Worm (Caenorhabditis elegans) whole organism, young adult: Measurements from ENCODE around the gene Y69A2AR.28.

Source experiments
- B0019.2 ChIP-seq: fragments of 200-800 bp; sonication (Bioruptor generic); conservative IDR thresholded peaks from 2 replicates; pipeline ENCODE4 v1.3.6; 2022; ENCODE audit warnings: missing genetic modification reagents, missing genetic modification characterization, missing compliant biosample characterization
- B0261.1 ChIP-seq: sonication (generic microtip); optimal IDR thresholded peaks from 2 replicates; lab custom pipeline; 2016; ENCODE audit warnings: mild to moderate bottlenecking, missing genetic modification characterization, moderate library complexity, missing compliant biosample characterization
- B0336.3 ChIP-seq: fragments of 200-800 bp; sonication (Bioruptor generic); IDR thresholded peaks from 2 replicates; pipeline ENCODE4 v1.3.6; 2022; ENCODE audit warnings: missing genetic modification characterization, missing compliant biosample characterization
- C17E4.6 ChIP-seq: fragments of 200-800 bp; sonication (Bioruptor generic); IDR thresholded peaks from 2 replicates; pipeline ENCODE4 v1.3.6; 2022; ENCODE audit warnings: missing genetic modification reagents, missing genetic modification characterization, missing compliant biosample characterization
- F23B12.7 ChIP-seq: sonication (generic microtip); optimal IDR thresholded peaks from 2 replicates; lab custom pipeline; 2017; ENCODE audit warnings: missing genetic modification characterization, mild to moderate bottlenecking, missing compliant biosample characterization, antibody characterized with exemption, moderate library complexity; ENCODE audit not compliant: insufficient read depth
- F33H1.4 ChIP-seq: fragments of 200-800 bp; sonication (Bioruptor generic); IDR thresholded peaks from 2 replicates; pipeline ENCODE4 v1.3.6; 2022; ENCODE audit warnings: missing genetic modification reagents, missing genetic modification characterization, missing compliant biosample characterization
- F39B2.1 ChIP-seq: fragments of 200-800 bp; sonication (Bioruptor generic); IDR thresholded peaks from 2 replicates; pipeline ENCODE4 v1.3.6; 2022; ENCODE audit warnings: missing genetic modification reagents, missing genetic modification characterization, missing compliant biosample characterization
- F49E8.2 ChIP-seq: sonication (generic microtip); optimal IDR thresholded peaks from 3 replicates; lab custom pipeline; 2017; ENCODE audit warnings: missing genetic modification characterization, mild to moderate bottlenecking, missing compliant biosample characterization, antibody characterized with exemption, moderate library complexity; ENCODE audit not compliant: insufficient read depth
- F52B5.7 ChIP-seq: sonication (generic microtip); optimal IDR thresholded peaks from 2 replicates; lab custom pipeline; 2016; ENCODE audit warnings: mild to moderate bottlenecking, missing genetic modification characterization, missing compliant biosample characterization
- F55B11.4 ChIP-seq: sonication (generic microtip); optimal IDR thresholded peaks from 2 replicates; lab custom pipeline; 2016; ENCODE audit warnings: missing compliant biosample characterization, missing genetic modification characterization, borderline replicate concordance; ENCODE audit not compliant: insufficient read depth
- K11D2.4 ChIP-seq: fragments of 200-800 bp; sonication (Bioruptor generic); IDR thresholded peaks from 2 replicates; pipeline ENCODE4 v1.3.6; 2022; ENCODE audit warnings: missing genetic modification reagents, missing genetic modification characterization, missing compliant biosample characterization
- Y56A3A.18 ChIP-seq: fragments of 200-800 bp; sonication (Bioruptor generic); IDR thresholded peaks from 2 replicates; pipeline ENCODE4 v1.3.6; 2022; ENCODE audit warnings: missing genetic modification reagents, missing genetic modification characterization, missing compliant biosample characterization
- Y79H2A.3 ChIP-seq: fragments of 200-800 bp; sonication (Bioruptor generic); conservative IDR thresholded peaks from 2 replicates; pipeline ENCODE4 v1.3.6; 2022; ENCODE audit warnings: missing genetic modification reagents, missing genetic modification characterization, missing compliant biosample characterization
- Y95B8A.8 ChIP-seq: fragments of 200-800 bp; sonication (Bioruptor generic); IDR thresholded peaks from 2 replicates; pipeline ENCODE4 v1.3.6; 2022; ENCODE audit warnings: missing genetic modification reagents, missing genetic modification characterization, missing compliant biosample characterization
- ZK185.1 ChIP-seq: sonication (generic microtip); optimal IDR thresholded peaks from 2 replicates; lab custom pipeline; 2016; ENCODE audit warnings: mild to moderate bottlenecking, missing genetic modification characterization, missing compliant biosample characterization; ENCODE audit not compliant: poor library complexity, severe bottlenecking
- attf-6 ChIP-seq: fragments of 200-800 bp; sonication (Bioruptor generic); IDR thresholded peaks from 2 replicates; pipeline ENCODE4 v1.3.6; 2022; ENCODE audit warnings: missing genetic modification reagents, missing genetic modification characterization, missing compliant biosample characterization
- bed-2 ChIP-seq: fragments of 200-800 bp; sonication (Bioruptor generic); IDR thresholded peaks from 2 replicates; pipeline ENCODE4 v1.3.6; 2022; ENCODE audit warnings: missing genetic modification reagents, missing genetic modification characterization, missing compliant biosample characterization
- ceh-100 ChIP-seq: fragments of 200-800 bp; sonication (Bioruptor generic); IDR thresholded peaks from 2 replicates; pipeline ENCODE4 v1.3.6; 2022; ENCODE audit warnings: missing genetic modification reagents, missing genetic modification characterization, missing compliant biosample characterization
- ceh-40 ChIP-seq: fragments of 200-800 bp; sonication (Bioruptor generic); IDR thresholded peaks from 2 replicates; pipeline ENCODE4 v1.3.6; 2022; ENCODE audit warnings: missing genetic modification characterization, missing compliant biosample characterization
- ceh-58 ChIP-seq: fragments of 200-800 bp; sonication (Bioruptor generic); IDR thresholded peaks from 2 replicates; pipeline ENCODE4 v1.3.6; 2022; ENCODE audit warnings: missing genetic modification characterization, missing compliant biosample characterization
- chd-7 ChIP-seq: sonication (generic microtip); optimal IDR thresholded peaks from 2 replicates; lab custom pipeline; 2016; ENCODE audit warnings: mild to moderate bottlenecking, missing genetic modification characterization, moderate library complexity, missing compliant biosample characterization
- dpl-1 ChIP-seq: fragments of 150-350 bp; optimal IDR thresholded peaks from 2 replicates; lab custom pipeline; 2014; ENCODE audit warnings: missing biosample characterization, missing genetic modification reagents, missing genetic modification characterization
- egl-44 ChIP-seq: fragments of 200-800 bp; sonication (Bioruptor generic); IDR thresholded peaks from 2 replicates; pipeline ENCODE4 v1.3.6; 2022; ENCODE audit warnings: missing genetic modification reagents, missing genetic modification characterization, missing compliant biosample characterization
- ets-4 ChIP-seq: fragments of 200-800 bp; sonication (Bioruptor generic); optimal IDR thresholded peaks from 2 replicates; lab custom pipeline; 2018; ENCODE audit warnings: mild to moderate bottlenecking, missing genetic modification characterization, missing compliant biosample characterization
- gei-17 ChIP-seq: fragments of 200-800 bp; sonication (Bioruptor generic); optimal IDR thresholded peaks from 2 replicates; lab custom pipeline; 2018; ENCODE audit warnings: mild to moderate bottlenecking, missing genetic modification characterization, missing compliant biosample characterization
- him-1 ChIP-seq: sonication (generic microtip); optimal IDR thresholded peaks from 2 replicates; lab custom pipeline; 2016; ENCODE audit warnings: missing genotype, missing genetic modification reagents, missing genetic modification characterization, missing compliant biosample characterization
- hlh-12 ChIP-seq: sonication (generic microtip); optimal IDR thresholded peaks from 2 replicates; lab custom pipeline; 2016; ENCODE audit warnings: missing genetic modification characterization, missing compliant biosample characterization
- hmg-1.2 ChIP-seq: fragments of 200-800 bp; sonication (Bioruptor generic); IDR thresholded peaks from 2 replicates; pipeline ENCODE4 v1.3.6; 2022; ENCODE audit warnings: missing genetic modification reagents, missing genetic modification characterization, missing compliant biosample characterization
- hsf-1 ChIP-seq: fragments of 200-800 bp; sonication (Bioruptor generic); IDR thresholded peaks from 2 replicates; pipeline ENCODE4 v1.3.6; 2022; ENCODE audit warnings: missing genetic modification reagents, missing genetic modification characterization, missing compliant biosample characterization
- lin-40 ChIP-seq: sonication (generic microtip); optimal IDR thresholded peaks from 2 replicates; lab custom pipeline; 2016; ENCODE audit warnings: missing genetic modification characterization, mild to moderate bottlenecking, missing compliant biosample characterization, missing genotype, missing genetic modification reagents
- lin-54 ChIP-seq: fragments of 200-800 bp; sonication (Bioruptor generic); optimal IDR thresholded peaks from 2 replicates; lab custom pipeline; 2018; ENCODE audit warnings: mild to moderate bottlenecking, missing genetic modification characterization, missing compliant biosample characterization
- lsl-1 ChIP-seq: fragments of 200-800 bp; sonication (Bioruptor generic); optimal IDR thresholded peaks from 2 replicates; lab custom pipeline; 2018; ENCODE audit warnings: mild to moderate bottlenecking, missing genetic modification characterization, moderate library complexity, missing compliant biosample characterization
- lsy-27 ChIP-seq: sonication (generic microtip); optimal IDR thresholded peaks from 2 replicates; lab custom pipeline; 2017; ENCODE audit warnings: missing genetic modification characterization, mild to moderate bottlenecking, missing compliant biosample characterization, antibody characterized with exemption, missing genotype, borderline replicate concordance; ENCODE audit not compliant: insufficient read depth
- madf-10 ChIP-seq: sonication (generic microtip); optimal IDR thresholded peaks from 2 replicates; lab custom pipeline; 2016; ENCODE audit warnings: mild to moderate bottlenecking, missing genetic modification characterization, missing compliant biosample characterization
- madf-3 ChIP-seq: fragments of 200-800 bp; sonication (Bioruptor generic); IDR thresholded peaks from 2 replicates; pipeline ENCODE4 v1.3.6; 2022; ENCODE audit warnings: missing genetic modification reagents, missing genetic modification characterization, missing compliant biosample characterization
- madf-6 ChIP-seq: fragments of 200-800 bp; sonication (Bioruptor generic); IDR thresholded peaks from 2 replicates; pipeline ENCODE4 v1.3.6; 2022; ENCODE audit warnings: missing genetic modification reagents, missing genetic modification characterization, missing compliant biosample characterization
- mes-4 ChIP-seq: sonication (generic microtip); optimal IDR thresholded peaks from 2 replicates; lab custom pipeline; 2016; ENCODE audit warnings: missing genotype, missing genetic modification characterization, missing compliant biosample characterization
- nfya-1 ChIP-seq: sonication (generic microtip); optimal IDR thresholded peaks from 2 replicates; lab custom pipeline; 2017; ENCODE audit warnings: antibody characterized with exemption, missing compliant biosample characterization, missing genetic modification characterization, borderline replicate concordance; ENCODE audit not compliant: insufficient read depth
- rcor-1 ChIP-seq: fragments of 200-800 bp; sonication (Bioruptor generic); IDR thresholded peaks from 2 replicates; pipeline ENCODE4 v1.3.6; 2022; ENCODE audit warnings: missing genetic modification reagents, missing genetic modification characterization, missing compliant biosample characterization
- sdz-38 ChIP-seq: sonication (generic microtip); optimal IDR thresholded peaks from 2 replicates; lab custom pipeline; 2016; ENCODE audit warnings: missing genotype, missing genetic modification characterization, missing compliant biosample characterization
- snpc-1.3 ChIP-seq: sonication (generic microtip); optimal IDR thresholded peaks from 2 replicates; lab custom pipeline; 2017; ENCODE audit warnings: missing genetic modification characterization, mild to moderate bottlenecking, missing compliant biosample characterization, antibody characterized with exemption, moderate library complexity, missing genotype, missing genetic modification reagents; ENCODE audit not compliant: insufficient read depth
- tbp1 ChIP-seq: fragments of 200-800 bp; sonication (Bioruptor generic); optimal IDR thresholded peaks from 2 replicates; lab custom pipeline; 2018; ENCODE audit warnings: mild to moderate bottlenecking, missing genetic modification characterization, missing compliant biosample characterization
- tlf-1 ChIP-seq: fragments of 200-800 bp; sonication (Bioruptor generic); optimal IDR thresholded peaks from 2 replicates; lab custom pipeline; 2018; ENCODE audit warnings: mild to moderate bottlenecking, missing genetic modification characterization, missing compliant biosample characterization
- unc-62 ChIP-seq: fragments of 150-350 bp; optimal IDR thresholded peaks from 2 replicates; lab custom pipeline; 2014; ENCODE audit warnings: missing biosample characterization, missing genetic modification reagents, missing genetic modification characterization
- zfh-2 ChIP-seq: fragments of 200-800 bp; sonication (Bioruptor generic); conservative IDR thresholded peaks from 2 replicates; pipeline ENCODE4 v1.3.6; 2022; ENCODE audit warnings: missing genetic modification reagents, missing genetic modification characterization, missing compliant biosample characterization
- zim-3 ChIP-seq: sonication (generic microtip); optimal IDR thresholded peaks from 2 replicates; lab custom pipeline; 2017; ENCODE audit warnings: mild to moderate bottlenecking, missing genetic modification characterization, moderate library complexity, missing compliant biosample characterization
- ztf-18 ChIP-seq: sonication (generic microtip); optimal IDR thresholded peaks from 2 replicates; lab custom pipeline; 2016; ENCODE audit warnings: missing genotype, mild to moderate bottlenecking, missing genetic modification characterization, missing compliant biosample characterization
- ztf-3 ChIP-seq: fragments of 200-800 bp; sonication (Bioruptor generic); optimal IDR thresholded peaks from 2 replicates; lab custom pipeline; 2018; ENCODE audit warnings: mild to moderate bottlenecking, missing genetic modification characterization, missing compliant biosample characterization

Y69A2AR.28 gene

ce11 chrIV:2640950-2641349, 28.1 kb upstream of the Y69A2AR.28 start, which contains the start of the genes mdf-2 and nduv-3 (continued):
- no peak for TF ChIP-seq chd-7 (tag; lab: Kevin White, UChicago)
- TF ChIP-seq lsl-1: peak; percentile 58
- no peak for TF ChIP-seq Y95B8A.8 (GFP tag; lab: Robert Waterston, UW)
- TF ChIP-seq nfya-1: no peak
- peak; percentile 80 for TF ChIP-seq lin-40 (tag; lab: Kevin White, UChicago)
- TF ChIP-seq B0019.2 (GFP tag; lab: Robert Waterston, UW): no peak
- TF ChIP-seq C17E4.6 (GFP tag; lab: Robert Waterston, UW): peak; percentile 49; the same call in 1 of the 2 replicates
- no peak for TF ChIP-seq him-1 (tag; lab: Kevin White, UChicago)
- TF ChIP-seq bed-2: no peak
- no peak for TF ChIP-seq hlh-12 (tag; lab: Kevin White, UChicago)
- TF ChIP-seq attf-6 (GFP tag; lab: Robert Waterston, UW): 0 out of 2 replicates have a peak, but pooled peaks have one; percentile 26
- TF ChIP-seq dpl-1 (GFP tag; lab: Kevin White, UChicago): peak; percentile 77
- TF ChIP-seq ztf-18 (tag; lab: Kevin White, UChicago): peak; percentile 95
- peak; percentile 84 for TF ChIP-seq lin-54 (GFP tag; lab: Kevin White, UChicago)
- TF ChIP-seq F49E8.2: no peak
- no peak for TF ChIP-seq zim-3 (tag; lab: Kevin White, UChicago)
- no peak for TF ChIP-seq ets-4 (GFP tag; lab: Kevin White, UChicago)
- 0 out of 2 replicates have a peak, but pooled peaks have one; percentile 25 for TF ChIP-seq zfh-2 (GFP tag; lab: Robert Waterston, UW)
- peak; percentile 56; the same call in 1 of the 2 replicates for TF ChIP-seq hsf-1 (GFP tag; lab: Robert Waterston, UW)
- TF ChIP-seq F33H1.4 (GFP tag; lab: Robert Waterston, UW): peak; percentile 70
- TF ChIP-seq F52B5.7: no peak
- no peak for TF ChIP-seq ceh-40
- TF ChIP-seq sdz-38: no peak
- TF ChIP-seq madf-10 (tag; lab: Kevin White, UChicago): no peak
- TF ChIP-seq rcor-1: peak; percentile 54; the same call in 1 of the 2 replicates
- no peak for TF ChIP-seq lsy-27
- no peak for TF ChIP-seq mes-4 (tag; lab: Kevin White, UChicago)
- peak; percentile 72; the same call in 1 of the 2 replicates for TF ChIP-seq madf-3 (GFP tag; lab: Robert Waterston, UW)
- TF ChIP-seq F55B11.4 (tag; lab: Kevin White, UChicago): no peak
- no peak for TF ChIP-seq ZK185.1
- TF ChIP-seq madf-6: peak; percentile 88
- no peak for TF ChIP-seq unc-62
- TF ChIP-seq ztf-3: no peak
- TF ChIP-seq F23B12.7: peak; percentile 9
- no peak for TF ChIP-seq ceh-58 (GFP tag; lab: Robert Waterston, UW)
- 0 out of 2 replicates have a peak, but pooled peaks have one; percentile 36 for TF ChIP-seq egl-44
- peak; percentile 52 for TF ChIP-seq tbp1 (GFP tag; lab: Kevin White, UChicago)
- peak; percentile 66 for TF ChIP-seq B0336.3 (GFP tag; lab: Robert Waterston, UW)
- no peak for TF ChIP-seq Y56A3A.18
- TF ChIP-seq snpc-1.3 (tag; lab: Kevin White, UChicago): no peak
- TF ChIP-seq F39B2.1 (GFP tag; lab: Robert Waterston, UW): no peak
- no peak for TF ChIP-seq gei-17 (GFP tag; lab: Kevin White, UChicago)
- no peak for TF ChIP-seq ceh-100
- TF ChIP-seq tlf-1 (GFP tag; lab: Kevin White, UChicago): peak; percentile 43
- no peak for TF ChIP-seq Y79H2A.3
- peak; percentile 22 for TF ChIP-seq B0261.1
- TF ChIP-seq K11D2.4: no peak
- peak; percentile 46; the same call in 1 of the 2 replicates for TF ChIP-seq hmg-1.2
